Fruit fly (Drosophila melanogaster): ENCODE measurements around the gene Afti.

Gene Afti

DNA sequence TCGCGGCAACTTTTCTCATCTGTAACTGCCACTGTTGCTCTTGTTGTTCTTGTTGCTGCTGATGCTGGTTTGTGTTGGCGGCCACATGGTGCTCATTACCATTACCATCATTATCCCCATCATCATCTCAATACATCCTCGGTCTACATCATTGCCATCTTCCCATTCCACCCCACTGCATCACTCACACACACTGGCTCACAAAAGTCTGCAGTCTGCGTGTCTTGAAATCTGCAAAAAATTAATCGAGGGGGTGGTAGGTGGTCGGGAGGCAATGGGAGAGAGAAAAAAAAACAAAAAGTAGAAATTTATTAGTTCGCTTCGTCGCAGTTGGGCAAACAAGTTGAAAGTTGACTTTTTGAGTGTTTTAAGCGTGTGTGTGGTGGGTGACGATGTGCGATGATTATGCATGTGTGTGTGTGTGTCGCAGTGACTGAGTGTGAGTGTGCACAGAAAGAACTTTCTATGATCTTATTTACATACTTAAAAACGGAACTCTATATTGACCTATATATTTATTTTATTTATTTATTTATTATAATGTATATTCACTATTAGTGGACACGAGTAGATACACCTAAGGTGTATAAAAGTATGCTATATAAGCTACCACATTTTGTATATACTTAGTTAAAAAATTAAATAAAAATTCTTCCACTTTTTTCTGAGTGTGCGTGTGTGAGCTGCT is 47.0 kb downstream of the Afti start (continued):
- no peak for TF ChIP-seq pho (GFP tag; optimal IDR thresholded peaks at IDR 0.05)
- no peak for TF ChIP-seq CG6654 (GFP tag; optimal IDR thresholded peaks at IDR 0.05)
- no peak for TF ChIP-seq hb (GFP tag; IDR thresholded peaks at IDR 0.05; ENCODE audit: partially characterized antibody)
- TF ChIP-seq CG7963 (GFP tag; IDR thresholded peaks at IDR 0.05; ENCODE audit: partially characterized antibody): no peak
- TF ChIP-seq Hand (GFP tag; optimal IDR thresholded peaks at IDR 0.05): no peak
- TF ChIP-seq CG17361 (GFP tag; IDR thresholded peaks at IDR 0.05): peak; percentile 39; the same call in 1 of the 3 replicates
- no peak for TF ChIP-seq CG32772 (GFP tag; IDR thresholded peaks at IDR 0.05)
- TF ChIP-seq CG3726 (GFP tag; IDR thresholded peaks at IDR 0.05): no peak
- TF ChIP-seq toy (GFP tag; IDR thresholded peaks at IDR 0.05): no peak
- TF ChIP-seq mirr (GFP tag; optimal IDR thresholded peaks at IDR 0.05): no peak
- peak; percentile 9 for TF ChIP-seq CG13775 (GFP tag; optimal IDR thresholded peaks at IDR 0.05)
- TF ChIP-seq Max (GFP tag; optimal IDR thresholded peaks at IDR 0.05): peak; percentile 11
- no peak for TF ChIP-seq MBD-R2 (GFP tag; IDR thresholded peaks at IDR 0.05)
- TF ChIP-seq hkb (optimal IDR thresholded peaks at IDR 0.05): no peak
- TF ChIP-seq hkb (GFP tag; IDR thresholded peaks at IDR 0.05): peak; percentile 48
- peak; percentile 22 for TF ChIP-seq CG30403 (GFP tag; optimal IDR thresholded peaks at IDR 0.05)
- no peak for TF ChIP-seq Nf-YA (GFP tag; IDR thresholded peaks at IDR 0.05)
- peak; percentile 55 for TF ChIP-seq zf30C (GFP tag; optimal IDR thresholded peaks at IDR 0.05)
- TF ChIP-seq ttk (GFP tag; IDR thresholded peaks at IDR 0.05): no peak
- TF ChIP-seq Side (GFP tag; optimal IDR thresholded peaks at IDR 0.05): no peak
- peak; percentile 35 for TF ChIP-seq CG13424 (tag; optimal IDR thresholded peaks at IDR 0.05)
- TF ChIP-seq CG15073 (GFP tag; optimal IDR thresholded peaks at IDR 0.05): no peak
- TF ChIP-seq ara (GFP tag; IDR thresholded peaks at IDR 0.05): no peak
- TF ChIP-seq lmd (GFP tag; IDR thresholded peaks at IDR 0.05): 0 out of 2 replicates have a peak, but pooled peaks have one; percentile 19
- TF ChIP-seq CG10147 (GFP tag; optimal IDR thresholded peaks at IDR 0.05): peak; percentile 27
- TF ChIP-seq zen2 (GFP tag; IDR thresholded peaks at IDR 0.05; ENCODE audit: partially characterized antibody): no peak
- TF ChIP-seq CG10366 (GFP tag; IDR thresholded peaks at IDR 0.05): no peak
- no peak for TF ChIP-seq sc (optimal IDR thresholded peaks at IDR 0.05)
- TF ChIP-seq sc (GFP tag; optimal IDR thresholded peaks at IDR 0.05): no peak
- no peak for TF ChIP-seq BtbVII (GFP tag; optimal IDR thresholded peaks at IDR 0.05)
- TF ChIP-seq HLHmδ (GFP tag; optimal IDR thresholded peaks at IDR 0.05): no peak
- TF ChIP-seq tna (GFP tag; IDR thresholded peaks at IDR 0.05; ENCODE audit: partially characterized antibody): no peak
- peak; percentile 34 for TF ChIP-seq CG8290 (GFP tag; optimal IDR thresholded peaks at IDR 0.05)
- TF ChIP-seq CG8290 (tag; optimal IDR thresholded peaks at IDR 0.05): no peak
- no peak for TF ChIP-seq CG14441 (GFP tag; IDR thresholded peaks at IDR 0.05)
- peak; percentile 28 for TF ChIP-seq CG14710 (tag; optimal IDR thresholded peaks at IDR 0.05)
- TF ChIP-seq CG18262 (tag; optimal IDR thresholded peaks at IDR 0.05): peak; percentile 40
- no peak for TF ChIP-seq CG10543 (GFP tag; optimal IDR thresholded peaks at IDR 0.05)
- no peak for TF ChIP-seq Antp (GFP tag; optimal IDR thresholded peaks at IDR 0.05)
- TF ChIP-seq CG12769 (tag; optimal IDR thresholded peaks at IDR 0.05): no peak
- TF ChIP-seq CG9727 (GFP tag; optimal IDR thresholded peaks at IDR 0.05): no peak
- no peak for TF ChIP-seq CG3847 (GFP tag; IDR thresholded peaks at IDR 0.05)
- no peak for TF ChIP-seq zen (tag; optimal IDR thresholded peaks at IDR 0.05)
- TF ChIP-seq CG17829 (tag; optimal IDR thresholded peaks at IDR 0.05): peak; percentile 45
- no peak for TF ChIP-seq Scr (GFP tag; IDR thresholded peaks at IDR 0.05; ENCODE audit: partially characterized antibody)
- no peak for TF ChIP-seq CG13624 (GFP tag; optimal IDR thresholded peaks at IDR 0.05)
- no peak for TF ChIP-seq lola (GFP tag; optimal IDR thresholded peaks at IDR 0.05)
- no peak for TF ChIP-seq CG31365 (tag; optimal IDR thresholded peaks at IDR 0.05)
- no peak for TF ChIP-seq Stat92E (GFP tag; optimal IDR thresholded peaks at IDR 0.05)
- peak; percentile 2 for TF ChIP-seq Xbp1 (GFP tag; optimal IDR thresholded peaks at IDR 0.05)

Measured in whole organism, embryonic.